Fruit fly (Drosophila melanogaster) whole organism, embryonic: ENCODE data around the gene dob.
A peak's percentile ranks its signal among the peaks of the same experiment; 100 is the strongest.

ENCODE experiments used
- Atf6 ChIP-seq: fragments of 200-800 bp; sonication (Bioruptor generic); IDR thresholded peaks from 2 replicates; pipeline ENCODE4 v1.3.6; 2022; ENCODE audit warnings: missing biosample characterization, missing genetic modification characterization
- CG10543 ChIP-seq: fragments of 200-800 bp; sonication (Bioruptor generic); optimal IDR thresholded peaks from 3 replicates; lab custom pipeline; 2017; ENCODE audit warnings: missing biosample characterization, mild to moderate bottlenecking, missing genetic modification characterization, moderate library complexity
- CG10654 ChIP-seq: fragments of 200-800 bp; sonication (Bioruptor generic); optimal IDR thresholded peaks from 2 replicates; lab custom pipeline; 2016; ENCODE audit warnings: missing biosample characterization, missing genetic modification characterization
- CG12219 ChIP-seq: fragments of 200-800 bp; sonication (Bioruptor generic); optimal IDR thresholded peaks from 3 replicates; lab custom pipeline; 2018; ENCODE audit warnings: missing biosample characterization, mild to moderate bottlenecking, missing genetic modification characterization
- CG13894 ChIP-seq: fragments of 200-800 bp; sonication (Bioruptor generic); optimal IDR thresholded peaks from 3 replicates; lab custom pipeline; 2018; ENCODE audit warnings: missing biosample characterization, mild to moderate bottlenecking, missing genetic modification characterization, moderate library complexity
- CG15073 ChIP-seq: fragments of 200-800 bp; sonication (Bioruptor generic); optimal IDR thresholded peaks from 2 replicates; lab custom pipeline; 2016; ENCODE audit warnings: missing biosample characterization, missing genetic modification characterization
- CG1602 ChIP-seq: fragments of 200-800 bp; sonication (Bioruptor generic); optimal IDR thresholded peaks from 3 replicates; lab custom pipeline; 2016; ENCODE audit warnings: missing biosample characterization, missing genetic modification characterization
- CG16813 ChIP-seq: fragments of 200-800 bp; sonication (Bioruptor generic); IDR thresholded peaks from 3 replicates; pipeline ENCODE4 v1.3.6; 2022; ENCODE audit warnings: missing biosample characterization, missing genetic modification characterization; ENCODE audit not compliant: partially characterized antibody
- CG17361 ChIP-seq: fragments of 200-800 bp; sonication (Bioruptor generic); IDR thresholded peaks from 3 replicates; pipeline ENCODE4 v1.3.6; 2022; ENCODE audit warnings: missing biosample characterization, missing genetic modification characterization
- CG17385 ChIP-seq: fragments of 200-800 bp; sonication (Bioruptor generic); optimal IDR thresholded peaks from 3 replicates; lab custom pipeline; 2018; ENCODE audit warnings: missing biosample characterization, mild to moderate bottlenecking, missing genetic modification characterization
- CG2712 ChIP-seq: fragments of 200-800 bp; optimal IDR thresholded peaks from 3 replicates; lab custom pipeline; 2019; ENCODE audit warnings: missing biosample characterization, mild to moderate bottlenecking, missing genetic modification characterization, moderate library complexity
- CG31441 ChIP-seq: fragments of 200-800 bp; sonication (Bioruptor generic); IDR thresholded peaks from 2 replicates; pipeline ENCODE4 v1.3.6; 2022; ENCODE audit warnings: missing biosample characterization, missing genetic modification characterization
- CG32772 ChIP-seq: fragments of 200-800 bp; sonication (Bioruptor generic); IDR thresholded peaks from 2 replicates; pipeline ENCODE4 v1.3.6; 2022; ENCODE audit warnings: missing biosample characterization, missing genetic modification characterization
- CG34376 ChIP-seq: fragments of 200-800 bp; sonication (Bioruptor generic); optimal IDR thresholded peaks from 2 replicates; lab custom pipeline; 2018; ENCODE audit warnings: missing biosample characterization, mild to moderate bottlenecking, missing genetic modification characterization
- CG3995 ChIP-seq: fragments of 200-800 bp; sonication (Bioruptor generic); optimal IDR thresholded peaks from 3 replicates; lab custom pipeline; 2016; ENCODE audit warnings: missing biosample characterization, missing genetic modification characterization
- CG4360 ChIP-seq: fragments of 200-800 bp; sonication (Bioruptor generic); IDR thresholded peaks from 2 replicates; pipeline ENCODE4 v1.3.6; 2022; ENCODE audit warnings: missing biosample characterization, missing genetic modification characterization
- CG8944 ChIP-seq: fragments of 200-800 bp; sonication (Bioruptor generic); optimal IDR thresholded peaks from 3 replicates; lab custom pipeline; 2016; ENCODE audit warnings: missing biosample characterization, missing genetic modification characterization
- CG9609 ChIP-seq: fragments of 200-800 bp; sonication (Bioruptor generic); optimal IDR thresholded peaks from 3 replicates; lab custom pipeline; 2016; ENCODE audit warnings: missing biosample characterization, missing genetic modification characterization
- CG9727 ChIP-seq: fragments of 200-800 bp; sonication (Bioruptor generic); optimal IDR thresholded peaks from 3 replicates; lab custom pipeline; 2017; ENCODE audit warnings: missing biosample characterization, mild to moderate bottlenecking, missing genetic modification characterization
- CG9797 ChIP-seq: fragments of 200-800 bp; sonication (Bioruptor generic); optimal IDR thresholded peaks from 3 replicates; lab custom pipeline; 2018; ENCODE audit warnings: missing biosample characterization, mild to moderate bottlenecking, missing genetic modification characterization
- Drgx ChIP-seq: fragments of 200-800 bp; sonication (Bioruptor generic); IDR thresholded peaks from 2 replicates; pipeline ENCODE4 v1.3.6; 2022; ENCODE audit warnings: missing biosample characterization, missing genetic modification characterization
- H15 ChIP-seq: fragments of 200-800 bp; sonication (Bioruptor generic); IDR thresholded peaks from 3 replicates; pipeline ENCODE4 v1.3.6; 2022; ENCODE audit warnings: missing biosample characterization, missing genetic modification characterization
- HLHmδ ChIP-seq: fragments of 200-800 bp; sonication (Bioruptor generic); optimal IDR thresholded peaks from 2 replicates; lab custom pipeline; 2018; ENCODE audit warnings: missing biosample characterization, mild to moderate bottlenecking, missing genetic modification characterization, moderate library complexity
- Hr78 ChIP-seq, 2 experiments: fragments of 200-800 bp in 1 of 2; fragments of >200 bp in 1 of 2; sonication (Bioruptor generic) in 1 of 2; optimal IDR thresholded peaks; 2 replicates each; lab custom pipeline; 2017 to 2019; ENCODE audit warnings: missing biosample characterization in 2 of 2, missing genetic modification characterization in 2 of 2, mild to moderate bottlenecking in 1 of 2, moderate library complexity in 1 of 2
- Lim3 ChIP-seq: fragments of 200-800 bp; sonication (Bioruptor generic); IDR thresholded peaks from 2 replicates; pipeline ENCODE4 v1.3.6; 2022; ENCODE audit warnings: missing biosample characterization, missing genetic modification characterization
- Mes4 ChIP-seq: fragments of 200-800 bp; sonication (Bioruptor generic); optimal IDR thresholded peaks from 2 replicates; lab custom pipeline; 2016; ENCODE audit warnings: missing biosample characterization, missing genetic modification characterization
- Oaz ChIP-seq: fragments of 200-800 bp; sonication (Bioruptor generic); IDR thresholded peaks from 2 replicates; pipeline ENCODE4 v1.3.6; 2022; ENCODE audit warnings: missing biosample characterization, missing genetic modification characterization
- Ptx1 ChIP-seq: fragments of 200-800 bp; sonication (Bioruptor generic); IDR thresholded peaks from 2 replicates; pipeline ENCODE4 v1.3.6; 2022; ENCODE audit warnings: missing biosample characterization, missing genetic modification characterization
- Sox102F ChIP-seq: fragments of 200-800 bp; sonication (Bioruptor generic); optimal IDR thresholded peaks from 2 replicates; lab custom pipeline; 2018; ENCODE audit warnings: missing biosample characterization, mild to moderate bottlenecking, missing genetic modification characterization, moderate library complexity
- Ssrp ChIP-seq: fragments of 200-800 bp; sonication (Bioruptor generic); optimal IDR thresholded peaks from 2 replicates; lab custom pipeline; 2018; ENCODE audit warnings: missing biosample characterization, mild to moderate bottlenecking, missing genetic modification characterization, moderate library complexity
- bab2 ChIP-seq: fragments of 200-800 bp; sonication (Bioruptor generic); optimal IDR thresholded peaks from 2 replicates; lab custom pipeline; 2016; ENCODE audit warnings: missing biosample characterization, missing genetic modification characterization
- bigmax ChIP-seq: fragments of 200-800 bp; sonication (Bioruptor generic); optimal IDR thresholded peaks from 2 replicates; lab custom pipeline; 2018; ENCODE audit warnings: missing biosample characterization, mild to moderate bottlenecking, missing genetic modification characterization
- btn ChIP-seq: fragments of 200-800 bp; sonication (Bioruptor generic); optimal IDR thresholded peaks from 2 replicates; lab custom pipeline; 2016; ENCODE audit warnings: missing biosample characterization, missing genetic modification characterization
- chinmo ChIP-seq: fragments of 200-800 bp; sonication (Bioruptor generic); IDR thresholded peaks from 4 replicates; pipeline ENCODE4 v1.3.6; 2022; ENCODE audit warnings: missing biosample characterization, missing genetic modification characterization; ENCODE audit not compliant: partially characterized antibody
- dati ChIP-seq: fragments of 200-800 bp; sonication (Bioruptor generic); IDR thresholded peaks from 2 replicates; pipeline ENCODE4 v1.3.6; 2022; ENCODE audit warnings: missing biosample characterization, missing genetic modification characterization
- dmrt11E ChIP-seq: fragments of 200-800 bp; sonication (Bioruptor generic); optimal IDR thresholded peaks from 3 replicates; lab custom pipeline; 2018; ENCODE audit warnings: missing biosample characterization, mild to moderate bottlenecking, missing genetic modification characterization, moderate library complexity
- gcm2 ChIP-seq: fragments of 200-800 bp; sonication (Bioruptor generic); optimal IDR thresholded peaks from 2 replicates; lab custom pipeline; 2016; ENCODE audit warnings: missing biosample characterization, missing genetic modification characterization
- grau ChIP-seq: fragments of 200-800 bp; optimal IDR thresholded peaks from 3 replicates; lab custom pipeline; 2019; ENCODE audit warnings: missing biosample characterization, mild to moderate bottlenecking, missing genetic modification characterization, moderate library complexity
- gro ChIP-seq: fragments of 200-800 bp; sonication (Bioruptor generic); optimal IDR thresholded peaks from 2 replicates; lab custom pipeline; 2016; ENCODE audit warnings: missing biosample characterization, missing genetic modification characterization
- jumu ChIP-seq: fragments of 200-800 bp; sonication (Bioruptor generic); optimal IDR thresholded peaks from 3 replicates; lab custom pipeline; 2016; ENCODE audit warnings: missing biosample characterization, missing genetic modification characterization
- ken ChIP-seq: fragments of 200-800 bp; sonication (Bioruptor generic); IDR thresholded peaks from 3 replicates; pipeline ENCODE4 v1.3.6; 2022; ENCODE audit warnings: missing biosample characterization, missing genetic modification characterization
- knrl ChIP-seq: fragments of 200-800 bp; sonication (Bioruptor generic); IDR thresholded peaks from 3 replicates; pipeline ENCODE4 v1.3.6; 2022; ENCODE audit warnings: missing biosample characterization, missing genetic modification characterization; ENCODE audit not compliant: partially characterized antibody
- lbe ChIP-seq: fragments of 200-800 bp; sonication (Bioruptor generic); optimal IDR thresholded peaks from 2 replicates; lab custom pipeline; 2016; ENCODE audit warnings: missing biosample characterization, mild to moderate bottlenecking, missing genetic modification characterization
- mirr ChIP-seq: fragments of 200-800 bp; sonication (Bioruptor generic); optimal IDR thresholded peaks from 3 replicates; lab custom pipeline; 2018; ENCODE audit warnings: missing biosample characterization, mild to moderate bottlenecking, missing genetic modification characterization
- odd ChIP-seq: fragments of 200-800 bp; sonication (Bioruptor generic); optimal IDR thresholded peaks from 2 replicates; lab custom pipeline; 2017; ENCODE audit warnings: missing biosample characterization, mild to moderate bottlenecking, missing genetic modification characterization
- pum ChIP-seq: fragments of 200-800 bp; sonication (Bioruptor generic); optimal IDR thresholded peaks from 2 replicates; lab custom pipeline; 2016; ENCODE audit warnings: missing biosample characterization, missing genetic modification characterization
- sob ChIP-seq: fragments of 200-800 bp; sonication (Bioruptor generic); IDR thresholded peaks from 2 replicates; pipeline ENCODE4 v1.3.6; 2022; ENCODE audit warnings: missing biosample characterization, missing genetic modification characterization
- stc ChIP-seq: fragments of 200-800 bp; sonication (Bioruptor generic); IDR thresholded peaks from 2 replicates; pipeline ENCODE4 v1.3.6; 2022; ENCODE audit warnings: missing biosample characterization, missing genetic modification characterization
- tx ChIP-seq: fragments of 200-800 bp; sonication (Bioruptor generic); optimal IDR thresholded peaks from 2 replicates; lab custom pipeline; 2016; ENCODE audit warnings: missing biosample characterization, missing genetic modification characterization
- wdn ChIP-seq: fragments of 200-800 bp; sonication (Bioruptor generic); IDR thresholded peaks from 2 replicates; pipeline ENCODE4 v1.3.6; 2022; ENCODE audit warnings: missing biosample characterization, missing genetic modification characterization

dob gene

DNA sequence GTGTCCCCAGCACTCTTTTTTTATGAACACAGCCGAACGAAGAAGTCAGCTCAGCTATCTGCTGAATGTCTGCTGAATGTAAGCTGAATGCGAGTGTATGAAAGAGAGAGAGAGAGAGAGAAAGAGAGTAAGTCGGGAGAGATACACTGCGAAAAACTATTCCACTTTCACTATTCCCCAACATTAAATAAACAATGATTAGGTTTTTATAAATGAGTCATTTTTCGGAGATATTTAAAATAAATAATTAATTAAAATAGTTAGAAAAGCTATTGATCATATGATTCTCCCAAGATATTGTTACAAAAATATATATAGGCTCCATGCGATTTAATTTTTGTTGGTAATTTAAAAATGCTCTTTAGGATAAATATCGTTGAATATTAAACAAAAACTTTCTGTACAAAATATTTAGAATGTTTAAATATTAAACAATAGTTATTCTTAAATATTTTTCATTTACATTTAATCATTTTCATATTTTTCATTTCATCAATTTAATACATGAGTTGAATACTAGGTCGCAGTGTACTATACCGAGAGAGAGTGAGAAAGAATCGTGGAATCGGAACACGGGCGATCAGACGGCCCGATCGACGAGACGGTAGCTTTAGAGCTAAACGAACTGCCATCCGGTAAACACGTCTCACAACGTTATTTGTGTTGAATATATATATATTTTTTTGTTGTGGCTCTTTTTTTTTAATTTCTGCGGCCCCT is 42.8 kb upstream of the dob start, which contains the start of gene be (continued):
- TF ChIP-seq CG16813 (GFP tag; lab: Robert Waterston, UW) (no peak), gro (GFP tag; lab: Kevin White, UChicago) (no peak), chinmo (GFP tag; lab: Robert Waterston, UW) (peak; percentile 69; the same call in 1 of the 4 replicates), grau (tag; lab: Kevin White, UChicago) (peak; percentile 86), Oaz (GFP tag; lab: Robert Waterston, UW) (no peak), sob (GFP tag; lab: Robert Waterston, UW) (peak; percentile 37; the same call in 1 of the 2 replicates), dmrt11E (tag; lab: Kevin White, UChicago) (peak; percentile 84), bab2 (GFP tag; lab: Kevin White, UChicago) (no peak), Atf6 (GFP tag; lab: Robert Waterston, UW) (peak; percentile 69), CG17385 (GFP tag; lab: Kevin White, UChicago) (peak; percentile 75), Drgx (GFP tag; lab: Robert Waterston, UW) (peak; percentile 38; the same call in 1 of the 2 replicates), CG31441 (GFP tag; lab: Robert Waterston, UW) (peak; percentile 88), CG32772 (no peak; the same call in 1 of the 2 replicates), ken (no peak), mirr (GFP tag; lab: Kevin White, UChicago) (no peak), bigmax (no peak), pum (GFP tag; lab: Kevin White, UChicago) (no peak), HLHmδ (GFP tag; lab: Kevin White, UChicago) (peak; percentile 42), CG10543 (GFP tag; lab: Kevin White, UChicago) (peak; percentile 54), CG12219 (no peak), knrl (no peak), btn (no peak), lbe (no peak), Ptx1 (GFP tag; lab: Robert Waterston, UW) (peak; percentile 71), CG17361 (GFP tag; lab: Robert Waterston, UW) (peak; percentile 96), Sox102F (peak; percentile 67), Mes4 (GFP tag; lab: Kevin White, UChicago) (no peak), CG1602 (GFP tag; lab: Kevin White, UChicago) (peak; percentile 57), jumu (no peak), CG8944 (GFP tag; lab: Kevin White, UChicago) (no peak), Lim3 (GFP tag; lab: Robert Waterston, UW) (no peak), CG15073 (GFP tag; lab: Kevin White, UChicago) (no peak), wdn (GFP tag; lab: Robert Waterston, UW) (peak; percentile 57; the same call in 1 of the 2 replicates), CG34376 (GFP tag; lab: Kevin White, UChicago) (no peak), CG13894 (tag; lab: Kevin White, UChicago) (no peak), H15 (GFP tag; lab: Robert Waterston, UW) (no peak), odd (GFP tag; lab: Kevin White, UChicago) (peak; percentile 68), Ssrp (tag; lab: Kevin White, UChicago) (peak; percentile 78), CG3995 (GFP tag; lab: Kevin White, UChicago) (no peak), CG9797 (no peak), dati (GFP tag; lab: Robert Waterston, UW) (no peak), tx (GFP tag; lab: Kevin White, UChicago) (no peak), CG2712 (tag; lab: Kevin White, UChicago) (peak; percentile 90), CG10654 (GFP tag; lab: Kevin White, UChicago) (peak; percentile 21), CG4360 (GFP tag; lab: Robert Waterston, UW) (no peak), stc (no peak; the same call in 1 of the 2 replicates), CG9609 (no peak), CG9727 (GFP tag; lab: Kevin White, UChicago) (peak; percentile 87), Hr78 (GFP tag; optimal IDR thresholded peaks at IDR 0.05; lab: Kevin White, UChicago) (peak in 1 of 2 experiments; percentile 41), gcm2 (GFP tag; lab: Kevin White, UChicago) (no peak)
